Fruit fly (Drosophila melanogaster) whole organism, embryonic: ENCODE data around the gene CG16904.

Experiments used
- C15 ChIP-seq: fragments of 200-800 bp; sonication (Bioruptor generic); IDR thresholded peaks from 3 replicates; pipeline ENCODE4 v1.3.6; 2022; ENCODE audit warnings: missing biosample characterization, missing genetic modification characterization
- CG1024 ChIP-seq: fragments of 200-800 bp; sonication (Bioruptor generic); IDR thresholded peaks from 2 replicates; pipeline ENCODE4 v1.3.6; 2022; ENCODE audit warnings: missing biosample characterization, missing genetic modification characterization
- CG10366 ChIP-seq: fragments of 200-800 bp; sonication (Bioruptor generic); IDR thresholded peaks from 2 replicates; pipeline ENCODE4 v1.3.6; 2022; ENCODE audit warnings: missing biosample characterization, missing genetic modification characterization
- CG10462 ChIP-seq: fragments of 200-800 bp; sonication (Bioruptor generic); optimal IDR thresholded peaks from 2 replicates; lab custom pipeline; 2016; ENCODE audit warnings: missing biosample characterization, missing genetic modification characterization
- CG10543 ChIP-seq: fragments of 200-800 bp; sonication (Bioruptor generic); optimal IDR thresholded peaks from 3 replicates; lab custom pipeline; 2017; ENCODE audit warnings: missing biosample characterization, mild to moderate bottlenecking, missing genetic modification characterization, moderate library complexity
- CG11398 ChIP-seq: fragments of 200-800 bp; sonication (Bioruptor generic); optimal IDR thresholded peaks from 2 replicates; lab custom pipeline; 2016; ENCODE audit warnings: missing biosample characterization, missing genetic modification characterization
- CG12769 ChIP-seq: fragments of 200-800 bp; sonication (Bioruptor generic); optimal IDR thresholded peaks from 2 replicates; lab custom pipeline; 2019; ENCODE audit warnings: missing biosample characterization, mild to moderate bottlenecking, missing genetic modification characterization, moderate library complexity
- CG13287 ChIP-seq: fragments of 200-800 bp; sonication (Bioruptor generic); IDR thresholded peaks from 2 replicates; pipeline ENCODE4 v1.3.6; 2022; ENCODE audit warnings: missing biosample characterization, missing genetic modification characterization; ENCODE audit not compliant: partially characterized antibody
- CG13624 ChIP-seq: fragments of 200-800 bp; sonication (Bioruptor generic); optimal IDR thresholded peaks from 2 replicates; lab custom pipeline; 2016; ENCODE audit warnings: missing biosample characterization, missing genetic modification characterization
- CG14710 ChIP-seq: fragments of 200-800 bp; sonication (Bioruptor generic); optimal IDR thresholded peaks from 3 replicates; lab custom pipeline; 2019; ENCODE audit warnings: missing biosample characterization, mild to moderate bottlenecking, missing genetic modification characterization, moderate library complexity
- CG1529 ChIP-seq: fragments of 200-800 bp; sonication (Bioruptor generic); optimal IDR thresholded peaks from 3 replicates; lab custom pipeline; 2018; ENCODE audit warnings: missing biosample characterization, missing genetic modification characterization
- CG15514 ChIP-seq: fragments of 200-800 bp; sonication (Bioruptor generic); optimal IDR thresholded peaks from 3 replicates; lab custom pipeline; 2017; ENCODE audit warnings: missing biosample characterization, missing genetic modification characterization, mild to moderate bottlenecking, moderate library complexity, missing genetic modification reagents
- CG17328 ChIP-seq: fragments of 200-800 bp; sonication (Bioruptor generic); IDR thresholded peaks from 2 replicates; pipeline ENCODE4 v1.3.6; 2022; ENCODE audit warnings: missing biosample characterization, missing genetic modification characterization
- CG2875 ChIP-seq: fragments of 200-800 bp; sonication (Bioruptor generic); optimal IDR thresholded peaks from 2 replicates; lab custom pipeline; 2017; ENCODE audit warnings: missing biosample characterization, mild to moderate bottlenecking, missing genetic modification characterization, missing genetic modification reagents
- CG32532 ChIP-seq: fragments of 200-800 bp; sonication (Bioruptor generic); IDR thresholded peaks from 2 replicates; pipeline ENCODE4 v1.3.6; 2022; ENCODE audit warnings: missing biosample characterization, missing genetic modification characterization
- CG34224 ChIP-seq: fragments of 200-800 bp; sonication (Bioruptor generic); IDR thresholded peaks from 3 replicates; pipeline ENCODE4 v1.3.6; 2022; ENCODE audit warnings: missing biosample characterization, missing genetic modification characterization; ENCODE audit not compliant: partially characterized antibody
- CG3838 ChIP-seq: fragments of 200-800 bp; sonication (Bioruptor generic); optimal IDR thresholded peaks from 3 replicates; lab custom pipeline; 2016; ENCODE audit warnings: missing biosample characterization, missing genetic modification characterization
- CG6654 ChIP-seq: fragments of 200-800 bp; sonication (Bioruptor generic); optimal IDR thresholded peaks from 2 replicates; lab custom pipeline; 2017; ENCODE audit warnings: missing biosample characterization, mild to moderate bottlenecking, missing genetic modification characterization
- CG7271 ChIP-seq: fragments of 200-800 bp; sonication (Bioruptor generic); optimal IDR thresholded peaks from 2 replicates; lab custom pipeline; 2018; ENCODE audit warnings: missing biosample characterization, mild to moderate bottlenecking, missing genetic modification characterization, moderate library complexity
- CG8359 ChIP-seq: fragments of 200-800 bp; sonication (Bioruptor generic); optimal IDR thresholded peaks from 2 replicates; lab custom pipeline; 2017; ENCODE audit warnings: missing biosample characterization, mild to moderate bottlenecking, missing genetic modification characterization, borderline replicate concordance
- CG9727 ChIP-seq: fragments of 200-800 bp; sonication (Bioruptor generic); optimal IDR thresholded peaks from 3 replicates; lab custom pipeline; 2017; ENCODE audit warnings: missing biosample characterization, mild to moderate bottlenecking, missing genetic modification characterization
- Dref ChIP-seq: fragments of 200-800 bp; sonication (Bioruptor generic); IDR thresholded peaks from 2 replicates; pipeline ENCODE4 v1.3.6; 2022; ENCODE audit warnings: missing biosample characterization, missing genetic modification characterization
- Eip74EF ChIP-seq, 2 experiments: fragments of 200-800 bp in 1 of 2; fragments of >200 bp in 1 of 2; sonication (Bioruptor generic) in 1 of 2; optimal IDR thresholded peaks; 2 replicates each; lab custom pipeline; 2017 to 2019; ENCODE audit warnings: missing biosample characterization in 2 of 2, missing genetic modification characterization in 2 of 2, mild to moderate bottlenecking in 1 of 2, moderate library complexity in 1 of 2
- Lim3 ChIP-seq: fragments of 200-800 bp; sonication (Bioruptor generic); IDR thresholded peaks from 2 replicates; pipeline ENCODE4 v1.3.6; 2022; ENCODE audit warnings: missing biosample characterization, missing genetic modification characterization
- Med ChIP-seq: fragments of 200-800 bp; sonication (Bioruptor generic); peaks from one replicate; lab custom pipeline; 2016; ENCODE audit warnings: missing biosample characterization, missing genetic modification characterization, mild to moderate bottlenecking, inconsistent platforms, moderate library complexity
- Pdp1 ChIP-seq, 2 experiments: fragments of 200-800 bp; sonication (Bioruptor generic); optimal IDR thresholded peaks; 3 replicates each; lab custom pipeline; 2016; ENCODE audit warnings: missing biosample characterization in 2 of 2, missing genetic modification characterization in 2 of 2, mild to moderate bottlenecking in 1 of 2, moderate library complexity in 1 of 2
- Rfx ChIP-seq: fragments of 200-800 bp; sonication (Bioruptor generic); IDR thresholded peaks from 2 replicates; pipeline ENCODE4 v1.3.6; 2022; ENCODE audit warnings: missing biosample characterization, missing genetic modification characterization
- Trl ChIP-seq, 3 experiments: fragments of >200 bp in 2 of 3; fragments of 200-800 bp in 1 of 3; sonication (Bioruptor generic) in 1 of 3; optimal IDR thresholded peaks; 2 replicates in 1 of 3; 3 replicates in 2 of 3; lab custom pipeline; 2016 to 2017; ENCODE audit warnings: missing biosample characterization in 1 of 3, missing genetic modification characterization in 1 of 3
- ac ChIP-seq: fragments of 200-800 bp; sonication (Bioruptor generic); optimal IDR thresholded peaks from 3 replicates; lab custom pipeline; 2017; ENCODE audit warnings: missing biosample characterization, mild to moderate bottlenecking, missing genetic modification characterization
- bbx ChIP-seq: fragments of 200-800 bp; sonication (Bioruptor generic); IDR thresholded peaks from 2 replicates; pipeline ENCODE4 v1.3.6; 2022; ENCODE audit warnings: missing biosample characterization, missing genetic modification characterization; ENCODE audit not compliant: partially characterized antibody
- br ChIP-seq: fragments of >200 bp; optimal IDR thresholded peaks from 2 replicates; lab custom pipeline; 2017
- cad ChIP-seq: fragments of >200 bp; optimal IDR thresholded peaks from 2 replicates; lab custom pipeline; 2017; ENCODE audit warnings: missing biosample characterization, missing genetic modification characterization
- chinmo ChIP-seq: fragments of 200-800 bp; sonication (Bioruptor generic); IDR thresholded peaks from 4 replicates; pipeline ENCODE4 v1.3.6; 2022; ENCODE audit warnings: missing biosample characterization, missing genetic modification characterization; ENCODE audit not compliant: partially characterized antibody
- ci ChIP-seq: fragments of 200-800 bp; sonication (Bioruptor generic); IDR thresholded peaks from 3 replicates; pipeline ENCODE4 v1.3.6; 2022; ENCODE audit warnings: missing biosample characterization, missing genetic modification characterization
- dpn ChIP-seq, 2 experiments: fragments of 200-800 bp; sonication (Bioruptor generic); optimal IDR thresholded peaks; 3 replicates each; lab custom pipeline; 2016; ENCODE audit warnings: missing biosample characterization in 2 of 2, missing genetic modification characterization in 2 of 2
- ftz-f1 ChIP-seq: fragments of 200-800 bp; sonication (Bioruptor generic); optimal IDR thresholded peaks from 2 replicates; lab custom pipeline; 2016; ENCODE audit warnings: missing biosample characterization, missing genetic modification characterization
- gsb ChIP-seq: fragments of 200-800 bp; sonication (Bioruptor generic); IDR thresholded peaks from 2 replicates; pipeline ENCODE4 v1.3.6; 2022; ENCODE audit warnings: missing biosample characterization, missing genetic modification characterization
- lab ChIP-seq: fragments of 200-800 bp; sonication (Bioruptor generic); optimal IDR thresholded peaks from 3 replicates; lab custom pipeline; 2017; ENCODE audit warnings: missing biosample characterization, missing genetic modification characterization, mild to moderate bottlenecking, moderate library complexity, missing genetic modification reagents
- lbe ChIP-seq: fragments of 200-800 bp; sonication (Bioruptor generic); optimal IDR thresholded peaks from 2 replicates; lab custom pipeline; 2016; ENCODE audit warnings: missing biosample characterization, mild to moderate bottlenecking, missing genetic modification characterization
- nau ChIP-seq: fragments of 200-800 bp; sonication (Bioruptor generic); optimal IDR thresholded peaks from 3 replicates; lab custom pipeline; 2017; ENCODE audit warnings: missing biosample characterization, mild to moderate bottlenecking, missing genetic modification characterization, missing genetic modification reagents
- rib ChIP-seq: fragments of 200-800 bp; sonication (Bioruptor generic); IDR thresholded peaks from 2 replicates; pipeline ENCODE4 v1.3.6; 2022; ENCODE audit warnings: missing biosample characterization, missing genetic modification characterization
- sd ChIP-seq: fragments of 200-800 bp; sonication (Bioruptor generic); optimal IDR thresholded peaks from 3 replicates; lab custom pipeline; 2018; ENCODE audit warnings: missing biosample characterization, mild to moderate bottlenecking, missing genetic modification characterization, moderate library complexity
- tin ChIP-seq: fragments of 200-800 bp; sonication (Bioruptor generic); optimal IDR thresholded peaks from 3 replicates; lab custom pipeline; 2016; ENCODE audit warnings: missing biosample characterization, missing genetic modification characterization
- ttk ChIP-seq: fragments of 200-800 bp; sonication (Bioruptor generic); IDR thresholded peaks from 2 replicates; pipeline ENCODE4 v2.1.2; 2022; ENCODE audit warnings: missing biosample characterization, missing genetic modification characterization
- z ChIP-seq: fragments of 200-800 bp; sonication (Bioruptor generic); IDR thresholded peaks from 3 replicates; pipeline ENCODE4 v1.3.6; 2022; ENCODE audit warnings: missing biosample characterization, missing genetic modification characterization
- zen ChIP-seq: fragments of 200-800 bp; sonication (Bioruptor generic); optimal IDR thresholded peaks from 3 replicates; lab custom pipeline; 2018; ENCODE audit warnings: missing biosample characterization, mild to moderate bottlenecking, missing genetic modification characterization, moderate library complexity

The CG16904 gene

dm6 chr3R:9770127-9770526, 46.7 kb downstream of the CG16904 start:
- TF ChIP-seq CG13624 (GFP tag; lab: Kevin White, UChicago): peak; percentile 30
- TF ChIP-seq CG1529 (GFP tag; lab: Kevin White, UChicago): no peak
- peak; percentile 37 for TF ChIP-seq ftz-f1 (GFP tag; lab: Kevin White, UChicago)
- peak; percentile 80 for TF ChIP-seq CG12769
- TF ChIP-seq br (lab: Kevin White, UChicago): no peak
- TF ChIP-seq ttk (GFP tag; lab: Robert Waterston, UW): no peak
- TF ChIP-seq CG1024: no peak
- peak; percentile 86; the same call in 3 of the 4 replicates for TF ChIP-seq chinmo (GFP tag; lab: Robert Waterston, UW)
- 0 out of 2 replicates have a peak, but pooled peaks have one; percentile 24 for TF ChIP-seq CG32532
- no peak for TF ChIP-seq cad
- TF ChIP-seq lab: peak; percentile 7
- 0 out of 3 replicates have a peak, but pooled peaks have one; percentile 26 for TF ChIP-seq CG34224
- peak; percentile 72 for TF ChIP-seq CG10543 (GFP tag; lab: Kevin White, UChicago)
- TF ChIP-seq rib: 0 out of 2 replicates have a peak, but pooled peaks have one; percentile 33
- TF ChIP-seq CG7271 (tag; lab: Kevin White, UChicago): no peak
- peak; percentile 98 for TF ChIP-seq sd (tag; lab: Kevin White, UChicago)
- peak in 1 of 2 experiments; percentile 56 for TF ChIP-seq Trl (optimal IDR thresholded peaks at IDR 0.05; lab: Kevin White, UChicago)
- TF ChIP-seq Trl (GFP tag; optimal IDR thresholded peaks at IDR 0.05; lab: Kevin White, UChicago): no peak
- peak in 1 of 2 experiments; percentile 97 for TF ChIP-seq Pdp1 (GFP tag; optimal IDR thresholded peaks at IDR 0.05; lab: Kevin White, UChicago)
- peak; percentile 30 for TF ChIP-seq nau
- peak; percentile 51 for TF ChIP-seq Med (GFP tag; lab: Kevin White, UChicago)
- peak; percentile 27; the same call in 1 of the 2 replicates for TF ChIP-seq Rfx (GFP tag; lab: Robert Waterston, UW)
- no peak for TF ChIP-seq CG9727 (GFP tag; lab: Kevin White, UChicago)

- no peak for TF ChIP-seq CG17328
- TF ChIP-seq Med (GFP tag; lab: Kevin White, UChicago): peak; percentile 77
- 0 out of 2 replicates have a peak, but pooled peaks have one; percentile 27 for TF ChIP-seq Dref
- TF ChIP-seq gsb (GFP tag; lab: Robert Waterston, UW): 0 out of 2 replicates have a peak, but pooled peaks have one; percentile 26
- TF ChIP-seq ci (GFP tag; lab: Robert Waterston, UW): 0 out of 3 replicates have a peak, but pooled peaks have one; percentile 7
- no peak for TF ChIP-seq tin
- TF ChIP-seq, all 482 proteins: peak for 4
These were observed 47.9 kb downstream of the CG16904 start, which contains the start of gene MED6 for dm6 chr3R:9768884-9769283. Gene MED6, minus strand, starts transcription at chr3R:9768984.

dm6 chr3R:9767620-9768592, 48.9 kb downstream of the CG16904 start, which contains the start of gene Naa80:
Gene Naa80, plus strand, starts transcription at chr3R:9767834.
- TF ChIP-seq Eip74EF (GFP tag; optimal IDR thresholded peaks at IDR 0.05; lab: Kevin White, UChicago) (no peak), C15 (no peak), CG11398 (GFP tag; lab: Kevin White, UChicago) (peak; percentile 58), CG2875 (no peak), bbx (GFP tag; lab: Robert Waterston, UW) (peak; percentile 65), CG10462 (no peak), ac (GFP tag; lab: Kevin White, UChicago) (no peak), CG14710 (peak; percentile 43), Lim3 (GFP tag; lab: Robert Waterston, UW) (no peak), CG8359 (GFP tag; lab: Kevin White, UChicago) (no peak), CG15514 (peak; percentile 83), CG10366 (GFP tag; lab: Robert Waterston, UW) (peak; percentile 41; the same call in 1 of the 2 replicates), z (GFP tag; lab: Robert Waterston, UW) (no peak), dpn (GFP tag; optimal IDR thresholded peaks at IDR 0.05; lab: Kevin White, UChicago) (peak; percentile 77), CG6654 (GFP tag; lab: Kevin White, UChicago) (no peak), CG3838 (GFP tag; lab: Kevin White, UChicago) (no peak), zen (tag; lab: Kevin White, UChicago) (peak; percentile 15), CG13287 (GFP tag; lab: Robert Waterston, UW) (peak; percentile 54), lbe (peak; percentile 63)
